Fruit fly (Drosophila melanogaster) whole organism, adult: ENCODE measurements around the gene CG12016.

ENCODE experiments used
- CG1620 ChIP-seq: fragments of 200-800 bp; sonication (Bioruptor generic); optimal IDR thresholded peaks from 2 replicates; lab custom pipeline; 2016; ENCODE audit warnings: missing biosample characterization, missing genetic modification characterization
- CG33017 ChIP-seq: fragments of 200-800 bp; sonication (Bioruptor generic); optimal IDR thresholded peaks from 2 replicates; lab custom pipeline; 2018; ENCODE audit warnings: missing biosample characterization, mild to moderate bottlenecking, missing genetic modification characterization, moderate library complexity
- CG7101 ChIP-seq: fragments of 200-800 bp; sonication (Bioruptor generic); optimal IDR thresholded peaks from 2 replicates; lab custom pipeline; 2018; ENCODE audit warnings: missing biosample characterization, mild to moderate bottlenecking, missing genetic modification characterization, moderate library complexity
- bab1 ChIP-seq: fragments of 200-800 bp; sonication (Bioruptor generic); optimal IDR thresholded peaks from 3 replicates; lab custom pipeline; 2019; ENCODE audit warnings: missing biosample characterization, mild to moderate bottlenecking, missing genetic modification characterization, moderate library complexity
- cic ChIP-seq: fragments of 200-800 bp; sonication (Bioruptor generic); optimal IDR thresholded peaks from 2 replicates; lab custom pipeline; 2017; ENCODE audit warnings: missing biosample characterization, mild to moderate bottlenecking, missing genetic modification characterization, moderate library complexity
- cnc ChIP-seq, 2 experiments: fragments of >200 bp; optimal IDR thresholded peaks; 2 replicates each; lab custom pipeline; 2017
- kay ChIP-seq: fragments of 200-800 bp; sonication (Bioruptor generic); peaks from one replicate; lab custom pipeline; 2016; ENCODE audit warnings: missing biosample characterization, missing genetic modification characterization, borderline replicate concordance
- ovo ChIP-seq: fragments of 200-800 bp; sonication (Bioruptor generic); optimal IDR thresholded peaks from 2 replicates; lab custom pipeline; 2016; ENCODE audit warnings: missing biosample characterization, missing genetic modification characterization
- toe ChIP-seq: fragments of 200-800 bp; sonication (Bioruptor generic); optimal IDR thresholded peaks from 2 replicates; lab custom pipeline; 2016; ENCODE audit warnings: missing biosample characterization, missing genetic modification characterization

dm6 chr3L:3338882-3339590, 19.7 kb downstream of the CG12016 start:
- TF ChIP-seq cnc (optimal IDR thresholded peaks at IDR 0.05; lab: Kevin White, UChicago) (no peak), kay (GFP tag; lab: Kevin White, UChicago) (no peak), bab1 (no peak), cic (GFP tag; lab: Kevin White, UChicago) (no peak), CG7101 (tag; lab: Kevin White, UChicago) (no peak), CG33017 (tag; lab: Kevin White, UChicago) (no peak), CG1620 (GFP tag; lab: Kevin White, UChicago) (no peak), toe (GFP tag; lab: Kevin White, UChicago) (no peak), ovo (no peak)
